Worm (Caenorhabditis elegans) whole organism, young adult: ENCODE results near the gene M03D4.4.

ENCODE experiments used
- C06A6.2 ChIP-seq: fragments of 200-800 bp; sonication (Bioruptor generic); conservative IDR thresholded peaks from 2 replicates; pipeline ENCODE4 v1.3.6; 2022; ENCODE audit warnings: missing genetic modification characterization, missing compliant biosample characterization
- F23B12.7 ChIP-seq: sonication (generic microtip); optimal IDR thresholded peaks from 2 replicates; lab custom pipeline; 2017; ENCODE audit warnings: missing genetic modification characterization, mild to moderate bottlenecking, missing compliant biosample characterization, antibody characterized with exemption, moderate library complexity; ENCODE audit not compliant: insufficient read depth
- F33H1.4 ChIP-seq: fragments of 200-800 bp; sonication (Bioruptor generic); IDR thresholded peaks from 2 replicates; pipeline ENCODE4 v1.3.6; 2022; ENCODE audit warnings: missing genetic modification reagents, missing genetic modification characterization, missing compliant biosample characterization
- F49E8.2 ChIP-seq: sonication (generic microtip); optimal IDR thresholded peaks from 3 replicates; lab custom pipeline; 2017; ENCODE audit warnings: missing genetic modification characterization, mild to moderate bottlenecking, missing compliant biosample characterization, antibody characterized with exemption, moderate library complexity; ENCODE audit not compliant: insufficient read depth
- F55B11.4 ChIP-seq: sonication (generic microtip); optimal IDR thresholded peaks from 2 replicates; lab custom pipeline; 2016; ENCODE audit warnings: missing compliant biosample characterization, missing genetic modification characterization, borderline replicate concordance; ENCODE audit not compliant: insufficient read depth
- K11D2.4 ChIP-seq: fragments of 200-800 bp; sonication (Bioruptor generic); IDR thresholded peaks from 2 replicates; pipeline ENCODE4 v1.3.6; 2022; ENCODE audit warnings: missing genetic modification reagents, missing genetic modification characterization, missing compliant biosample characterization
- T07F8.4 ChIP-seq: sonication (generic microtip); optimal IDR thresholded peaks from 2 replicates; lab custom pipeline; 2016; ENCODE audit warnings: mild to moderate bottlenecking, missing genetic modification characterization, moderate library complexity, missing compliant biosample characterization
- T26A5.8 ChIP-seq: sonication (generic microtip); optimal IDR thresholded peaks from 2 replicates; lab custom pipeline; 2016; ENCODE audit warnings: missing genetic modification characterization, missing compliant biosample characterization
- Y95B8A.8 ChIP-seq: fragments of 200-800 bp; sonication (Bioruptor generic); IDR thresholded peaks from 2 replicates; pipeline ENCODE4 v1.3.6; 2022; ENCODE audit warnings: missing genetic modification reagents, missing genetic modification characterization, missing compliant biosample characterization
- ZK185.1 ChIP-seq: sonication (generic microtip); optimal IDR thresholded peaks from 2 replicates; lab custom pipeline; 2016; ENCODE audit warnings: mild to moderate bottlenecking, missing genetic modification characterization, missing compliant biosample characterization; ENCODE audit not compliant: poor library complexity, severe bottlenecking
- attf-5 ChIP-seq: fragments of 200-800 bp; sonication (Bioruptor generic); optimal IDR thresholded peaks from 2 replicates; lab custom pipeline; 2018; ENCODE audit warnings: mild to moderate bottlenecking, missing genetic modification characterization, missing compliant biosample characterization
- cebp-1 ChIP-seq, 2 experiments: fragments of 200-800 bp in 1 of 2; sonication (Bioruptor generic) in 1 of 2; sonication (generic microtip) in 1 of 2; IDR thresholded peaks in 1 of 2; optimal IDR thresholded peaks in 1 of 2; 2 replicates each; pipeline versions ENCODE4 v1.3.6 to Lab custom; 2017 to 2022; ENCODE audit warnings: missing compliant biosample characterization in 2 of 2, missing genetic modification characterization in 2 of 2, mild to moderate bottlenecking in 1 of 2, missing genetic modification reagents in 1 of 2, moderate library complexity in 1 of 2
- ceh-40 ChIP-seq: fragments of 200-800 bp; sonication (Bioruptor generic); IDR thresholded peaks from 2 replicates; pipeline ENCODE4 v1.3.6; 2022; ENCODE audit warnings: missing genetic modification characterization, missing compliant biosample characterization
- ceh-79 ChIP-seq: sonication (generic microtip); optimal IDR thresholded peaks from 2 replicates; lab custom pipeline; 2017; ENCODE audit warnings: mild to moderate bottlenecking, missing genetic modification characterization, missing compliant biosample characterization
- die-1 ChIP-seq: sonication (generic microtip); optimal IDR thresholded peaks from 2 replicates; lab custom pipeline; 2016; ENCODE audit warnings: missing genotype, mild to moderate bottlenecking, missing genetic modification characterization, missing compliant biosample characterization
- dox-1 ChIP-seq: fragments of 200-800 bp; sonication (Bioruptor generic); IDR thresholded peaks from 2 replicates; pipeline ENCODE4 v1.3.6; 2022; ENCODE audit warnings: missing genetic modification reagents, missing genetic modification characterization, missing compliant biosample characterization
- egrh-3 ChIP-seq: fragments of 200-800 bp; sonication (Bioruptor generic); IDR thresholded peaks from 2 replicates; pipeline ENCODE4 v1.3.6; 2022; ENCODE audit warnings: missing genetic modification reagents, missing genetic modification characterization, missing compliant biosample characterization
- ets-4 ChIP-seq: fragments of 200-800 bp; sonication (Bioruptor generic); optimal IDR thresholded peaks from 2 replicates; lab custom pipeline; 2018; ENCODE audit warnings: mild to moderate bottlenecking, missing genetic modification characterization, missing compliant biosample characterization
- hlh-12 ChIP-seq: sonication (generic microtip); optimal IDR thresholded peaks from 2 replicates; lab custom pipeline; 2016; ENCODE audit warnings: missing genetic modification characterization, missing compliant biosample characterization
- hmg-1.2 ChIP-seq: fragments of 200-800 bp; sonication (Bioruptor generic); IDR thresholded peaks from 2 replicates; pipeline ENCODE4 v1.3.6; 2022; ENCODE audit warnings: missing genetic modification reagents, missing genetic modification characterization, missing compliant biosample characterization
- hsf-1 ChIP-seq: fragments of 200-800 bp; sonication (Bioruptor generic); IDR thresholded peaks from 2 replicates; pipeline ENCODE4 v1.3.6; 2022; ENCODE audit warnings: missing genetic modification reagents, missing genetic modification characterization, missing compliant biosample characterization
- let-526 ChIP-seq: fragments of 200-800 bp; sonication (Bioruptor generic); IDR thresholded peaks from 2 replicates; pipeline ENCODE4 v1.3.6; 2022; ENCODE audit warnings: missing genetic modification reagents, missing genetic modification characterization, missing compliant biosample characterization
- lin-35 ChIP-seq, 3 experiments: fragments of 150-350 bp in 2 of 3; sonication (generic microtip) in 1 of 3; optimal IDR thresholded peaks; 2 replicates each; lab custom pipeline; 2014 to 2018; ENCODE audit warnings: missing biosample characterization in 3 of 3, missing genetic modification characterization in 3 of 3, missing genetic modification reagents in 3 of 3
- lin-40 ChIP-seq: sonication (generic microtip); optimal IDR thresholded peaks from 2 replicates; lab custom pipeline; 2016; ENCODE audit warnings: missing genetic modification characterization, mild to moderate bottlenecking, missing compliant biosample characterization, missing genotype, missing genetic modification reagents
- madf-6 ChIP-seq: fragments of 200-800 bp; sonication (Bioruptor generic); IDR thresholded peaks from 2 replicates; pipeline ENCODE4 v1.3.6; 2022; ENCODE audit warnings: missing genetic modification reagents, missing genetic modification characterization, missing compliant biosample characterization
- mes-4 ChIP-seq: sonication (generic microtip); optimal IDR thresholded peaks from 2 replicates; lab custom pipeline; 2016; ENCODE audit warnings: missing genotype, missing genetic modification characterization, missing compliant biosample characterization
- nhr-179 ChIP-seq: sonication (generic microtip); optimal IDR thresholded peaks from 2 replicates; lab custom pipeline; 2016; ENCODE audit warnings: mild to moderate bottlenecking, missing genetic modification characterization, missing compliant biosample characterization
- nhr-80 ChIP-seq: sonication (generic microtip); optimal IDR thresholded peaks from 2 replicates; lab custom pipeline; 2016; ENCODE audit warnings: missing genetic modification characterization, missing compliant biosample characterization
- nhr-90 ChIP-seq: sonication (generic microtip); optimal IDR thresholded peaks from 2 replicates; lab custom pipeline; 2016; ENCODE audit warnings: missing genotype, mild to moderate bottlenecking, missing genetic modification characterization, missing compliant biosample characterization
- pbrm-1 ChIP-seq: fragments of 200-800 bp; sonication (Bioruptor generic); IDR thresholded peaks from 2 replicates; pipeline ENCODE4 v1.3.6; 2022; ENCODE audit warnings: missing genetic modification reagents, missing genetic modification characterization, missing compliant biosample characterization
- rcor-1 ChIP-seq: fragments of 200-800 bp; sonication (Bioruptor generic); IDR thresholded peaks from 2 replicates; pipeline ENCODE4 v1.3.6; 2022; ENCODE audit warnings: missing genetic modification reagents, missing genetic modification characterization, missing compliant biosample characterization
- rpc-1 ChIP-seq, 2 experiments: fragments of 150-350 bp in 1 of 2; sonication (generic microtip) in 1 of 2; optimal IDR thresholded peaks; 2 replicates each; lab custom pipeline; 2014 to 2018; ENCODE audit warnings: missing biosample characterization in 1 of 2, missing genetic modification characterization in 1 of 2, missing genetic modification reagents in 1 of 2, missing genotype in 1 of 2
- snpc-1.3 ChIP-seq: sonication (generic microtip); optimal IDR thresholded peaks from 2 replicates; lab custom pipeline; 2017; ENCODE audit warnings: missing genetic modification characterization, mild to moderate bottlenecking, missing compliant biosample characterization, antibody characterized with exemption, moderate library complexity, missing genotype, missing genetic modification reagents; ENCODE audit not compliant: insufficient read depth
- snpc-4 ChIP-seq, 5 experiments: fragments of 150-350 bp in 1 of 5; sonication (generic microtip) in 4 of 5; optimal IDR thresholded peaks; 2 replicates each; lab custom pipeline; 2014 to 2018; ENCODE audit warnings: missing genetic modification characterization in 5 of 5, missing biosample characterization in 3 of 5, antibody characterized with exemption in 2 of 5, mild to moderate bottlenecking in 2 of 5, missing compliant biosample characterization in 2 of 5, missing genotype in 2 of 5, moderate library complexity in 2 of 5, missing genetic modification reagents in 1 of 5
- somi-1 ChIP-seq: fragments of 200-800 bp; sonication (Bioruptor generic); optimal IDR thresholded peaks from 2 replicates; lab custom pipeline; 2018; ENCODE audit warnings: mild to moderate bottlenecking, missing genetic modification characterization, missing compliant biosample characterization
- unc-62 ChIP-seq: fragments of 150-350 bp; optimal IDR thresholded peaks from 2 replicates; lab custom pipeline; 2014; ENCODE audit warnings: missing biosample characterization, missing genetic modification reagents, missing genetic modification characterization
- zfh-2 ChIP-seq: fragments of 200-800 bp; sonication (Bioruptor generic); conservative IDR thresholded peaks from 2 replicates; pipeline ENCODE4 v1.3.6; 2022; ENCODE audit warnings: missing genetic modification reagents, missing genetic modification characterization, missing compliant biosample characterization
- ztf-26 ChIP-seq: sonication (generic microtip); optimal IDR thresholded peaks from 2 replicates; lab custom pipeline; 2017; ENCODE audit warnings: missing genetic modification characterization, missing compliant biosample characterization
- ztf-28 ChIP-seq: fragments of 200-800 bp; sonication (Bioruptor generic); IDR thresholded peaks from 2 replicates; pipeline ENCODE4 v1.3.6; 2022; ENCODE audit warnings: missing genetic modification reagents, missing genetic modification characterization, missing compliant biosample characterization
- ztf-6 ChIP-seq: fragments of 200-800 bp; sonication (Bioruptor generic); IDR thresholded peaks from 2 replicates; pipeline ENCODE4 v1.3.6; 2022; ENCODE audit warnings: missing genetic modification reagents, missing genetic modification characterization, missing compliant biosample characterization

The M03D4.4 gene

DNA sequence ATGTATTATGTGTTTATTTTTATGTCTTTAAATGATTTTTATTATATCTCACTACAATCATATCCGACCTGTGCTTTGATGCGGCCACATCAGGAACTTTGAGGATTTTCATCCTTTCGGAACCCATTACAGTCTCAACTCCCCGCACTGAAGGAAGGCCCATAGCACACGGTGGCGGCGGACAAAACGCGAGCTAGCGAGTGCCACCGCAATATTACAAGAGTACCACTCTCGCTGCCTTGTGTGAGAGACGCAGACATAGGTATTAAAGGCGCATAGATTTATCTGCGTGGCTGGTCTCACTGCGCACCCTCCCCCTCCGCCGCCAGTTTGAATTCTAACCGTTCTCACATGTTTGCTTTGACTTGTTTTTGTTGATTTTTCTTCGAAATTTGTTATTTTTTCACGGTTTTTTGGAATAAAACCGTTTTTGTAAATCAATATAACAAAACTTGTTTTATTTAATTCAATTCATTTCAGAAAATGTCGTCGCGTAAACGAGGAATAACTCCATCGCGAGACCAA is 9.3 kb downstream of the M03D4.4 start, which contains the start of gene zen-4 (continued):
- no peak for TF ChIP-seq ets-4
- peak; percentile 100 for TF ChIP-seq pbrm-1
- no peak for TF ChIP-seq ceh-40 (GFP tag; lab: Robert Waterston, UW)
- no peak for TF ChIP-seq ZK185.1 (tag; lab: Kevin White, UChicago)
- peak; percentile 82 for TF ChIP-seq hsf-1 (GFP tag; lab: Robert Waterston, UW)
- peak; percentile 91 for TF ChIP-seq madf-6 (GFP tag; lab: Robert Waterston, UW)
- no peak for TF ChIP-seq ceh-79 (tag; lab: Kevin White, UChicago)
- TF ChIP-seq T26A5.8 (tag; lab: Kevin White, UChicago): no peak
- peak; percentile 90 for TF ChIP-seq mes-4 (tag; lab: Kevin White, UChicago)
- no peak for TF ChIP-seq C06A6.2 (GFP tag; lab: Robert Waterston, UW)

DNA sequence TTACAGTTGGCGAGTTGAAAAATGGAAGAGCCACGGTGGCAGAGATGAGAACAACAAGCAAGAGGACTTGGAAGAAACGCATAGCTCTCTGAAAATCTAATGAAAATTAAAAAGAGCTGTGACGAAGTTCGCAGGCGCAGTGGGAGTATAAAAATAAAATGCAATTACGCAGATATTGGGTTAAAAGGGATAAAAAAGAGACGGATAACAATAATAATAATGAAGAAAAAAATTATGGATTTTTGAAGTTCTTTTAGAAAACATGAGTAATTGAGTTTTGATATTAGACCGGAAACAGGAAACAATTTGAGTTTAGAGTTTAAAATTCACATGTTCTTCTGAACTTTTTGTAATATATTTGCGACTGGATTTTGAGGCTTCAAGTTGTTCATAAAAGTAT is 14.8 kb downstream of the M03D4.4 start, which contains the start of gene M03D4.3:
Gene M03D4.3, minus strand, starts transcription at position 101 of the 400 bp plus-strand sequence.
- TF ChIP-seq F33H1.4 (GFP tag; lab: Robert Waterston, UW): no peak
- no peak for TF ChIP-seq madf-6 (GFP tag; lab: Robert Waterston, UW)
- TF ChIP-seq ztf-28 (GFP tag; lab: Robert Waterston, UW): no peak
- TF ChIP-seq let-526 (GFP tag; lab: Robert Waterston, UW): no peak
- TF ChIP-seq dox-1 (GFP tag; lab: Robert Waterston, UW): no peak

DNA sequence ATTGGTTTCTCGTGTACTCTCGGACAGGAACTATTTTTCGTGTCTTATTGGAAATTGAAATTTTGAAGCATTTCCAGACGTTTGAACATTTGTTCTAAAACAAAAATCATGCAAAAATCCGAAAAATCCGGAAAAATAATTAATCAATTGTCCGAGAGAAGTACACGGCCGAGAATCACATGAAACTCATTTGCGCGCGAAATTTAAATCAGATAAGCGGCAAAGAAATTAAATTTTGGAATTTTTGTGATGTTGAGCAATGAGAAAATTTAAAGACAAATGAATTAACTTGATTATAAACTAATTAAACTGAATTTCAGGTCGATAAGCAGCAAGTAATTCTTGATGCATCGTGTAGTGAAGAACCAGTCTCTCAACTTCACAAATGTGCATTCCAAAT is 18.4 kb downstream of the M03D4.4 start:
- TF ChIP-seq zfh-2: no peak
- no peak for TF ChIP-seq nhr-90 (tag; lab: Kevin White, UChicago)
- TF ChIP-seq nhr-179 (tag; lab: Kevin White, UChicago): no peak
- TF ChIP-seq rcor-1: no peak
- TF ChIP-seq hlh-12: no peak
- no peak for TF ChIP-seq F55B11.4 (tag; lab: Kevin White, UChicago)
- TF ChIP-seq ztf-6: no peak
- no peak for TF ChIP-seq rpc-1 (optimal IDR thresholded peaks at IDR 0.05; lab: Kevin White, UChicago)
- no peak for TF ChIP-seq rpc-1 (tag; optimal IDR thresholded peaks at IDR 0.05; lab: Kevin White, UChicago)
- TF ChIP-seq snpc-4 (GFP tag; optimal IDR thresholded peaks at IDR 0.05; lab: Kevin White, UChicago): no peak
- no peak for TF ChIP-seq snpc-4 (tag; optimal IDR thresholded peaks at IDR 0.05; lab: Kevin White, UChicago)
- no peak for TF ChIP-seq F49E8.2 (tag; lab: Kevin White, UChicago)

DNA sequence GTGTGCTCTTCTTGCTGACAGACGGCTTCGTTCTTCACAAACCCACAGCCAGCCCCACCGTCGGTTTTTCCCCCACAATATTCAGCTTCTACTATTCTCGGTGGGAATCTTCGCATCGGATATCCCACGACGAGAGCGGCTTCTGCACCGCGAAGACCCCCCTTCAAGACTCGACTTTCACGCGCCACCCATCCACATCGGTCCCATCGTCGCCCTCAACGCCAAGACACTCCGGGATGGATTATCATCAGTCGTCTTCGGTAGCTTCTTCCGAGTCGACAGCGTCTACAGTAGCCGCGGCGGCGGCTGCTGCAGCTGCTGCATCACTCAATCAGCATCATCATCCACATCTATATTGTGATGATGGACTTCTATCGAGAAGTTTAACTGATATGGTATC is 22.7 kb downstream of the M03D4.4 start:
- TF ChIP-seq Y95B8A.8 (GFP tag; lab: Robert Waterston, UW): no peak
- TF ChIP-seq hmg-1.2: peak; percentile 7; the same call in 1 of the 2 replicates
- TF ChIP-seq F23B12.7 (tag; lab: Kevin White, UChicago): no peak
- TF ChIP-seq T07F8.4 (tag; lab: Kevin White, UChicago): no peak
- TF ChIP-seq somi-1 (GFP tag; lab: Kevin White, UChicago): no peak
- peak; percentile 73 for TF ChIP-seq zfh-2
- 0 out of 2 replicates have a peak, but pooled peaks have one; percentile 39 for TF ChIP-seq egrh-3

ce11 chrIV:6099770-6100169 is 27.3 kb downstream of the M03D4.4 start:
- TF ChIP-seq ztf-26 (tag; lab: Kevin White, UChicago) (peak; percentile 48), unc-62 (GFP tag; lab: Kevin White, UChicago) (peak; percentile 10), lin-40 (peak; percentile 73), nhr-80 (tag; lab: Kevin White, UChicago) (peak; percentile 77), lin-35 (GFP tag; optimal IDR thresholded peaks at IDR 0.05; lab: Kevin White, UChicago) (no peak), snpc-4 (GFP tag; optimal IDR thresholded peaks at IDR 0.05; lab: Kevin White, UChicago) (no peak), snpc-4 (tag; optimal IDR thresholded peaks at IDR 0.05; lab: Kevin White, UChicago) (peak in 1 of 4 experiments; percentile 46), nhr-90 (tag; lab: Kevin White, UChicago) (no peak), die-1 (tag; lab: Kevin White, UChicago) (peak; percentile 64), attf-5 (GFP tag; lab: Kevin White, UChicago) (peak; percentile 45), cebp-1 (GFP tag; IDR thresholded peaks at IDR 0.05; lab: Robert Waterston, UW) (peak; percentile 50; the same call in 1 of the 2 replicates), cebp-1 (tag; optimal IDR thresholded peaks at IDR 0.05; lab: Kevin White, UChicago) (peak; percentile 74), somi-1 (GFP tag; lab: Kevin White, UChicago) (peak; percentile 91), snpc-1.3 (no peak), K11D2.4 (GFP tag; lab: Robert Waterston, UW) (peak; percentile 56; the same call in 1 of the 2 replicates)
